Worm (Caenorhabditis elegans): ENCODE data around the gene mmad-1.

ce11 chrIII:13543434-13543833 is 5.4 kb downstream of the mmad-1 start, which contains the start of gene acs-5:
- TF ChIP-seq W03F9.2 (tag; optimal IDR thresholded peaks at IDR 0.05) (no peak), him-1 (tag; optimal IDR thresholded peaks at IDR 0.05) (no peak), dao-5 (tag; optimal IDR thresholded peaks at IDR 0.05) (no peak)
